Worm (Caenorhabditis elegans): ENCODE data around the gene xbx-1.
A peak's percentile ranks its signal among the peaks of the same experiment; 100 is the strongest.

xbx-1 gene

DNA sequence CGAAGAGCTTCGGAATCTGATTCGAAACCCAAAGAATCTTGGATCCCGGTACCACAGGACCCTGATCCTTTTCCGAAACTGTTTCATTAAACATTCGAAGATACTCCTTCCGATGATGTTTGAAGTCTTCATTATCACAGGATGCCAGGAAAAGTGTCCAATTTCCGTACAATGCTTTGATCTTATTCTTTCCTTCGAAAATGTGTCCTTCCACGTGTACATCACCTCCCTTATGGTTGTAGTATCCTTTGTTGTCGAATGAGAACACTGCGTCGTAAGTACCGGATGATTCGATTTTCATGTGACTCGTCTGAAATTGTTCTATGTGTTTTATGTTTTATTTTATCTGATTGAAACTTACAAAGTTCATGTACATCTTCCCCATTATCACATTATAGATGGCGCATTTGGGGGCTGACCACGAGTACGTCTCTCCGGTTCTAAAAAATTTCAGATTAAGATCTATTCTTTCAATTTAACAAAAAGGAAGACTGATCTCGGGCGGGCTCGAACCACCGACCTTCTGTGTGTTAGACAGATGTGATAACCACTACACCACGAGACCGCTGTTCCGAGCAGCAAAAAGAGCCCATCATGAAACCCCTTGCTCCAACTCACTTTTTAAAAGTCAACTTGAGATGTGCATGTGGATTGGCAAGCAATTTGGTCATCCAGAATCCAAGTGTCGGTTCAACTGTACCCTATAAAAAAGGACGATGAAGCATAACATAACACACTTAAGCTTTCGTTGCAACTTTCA is 32.7 kb downstream of the xbx-1 start:
- no peak for TF ChIP-seq odd-2 (tag; optimal IDR thresholded peaks at IDR 0.05)
- TF ChIP-seq ets-4 (tag; optimal IDR thresholded peaks at IDR 0.05), result no peak
- no peak for TF ChIP-seq pros-1 (tag; optimal IDR thresholded peaks at IDR 0.05)
- TF ChIP-seq F13H6.1 (tag; optimal IDR thresholded peaks at IDR 0.05), result no peak
- no peak for TF ChIP-seq Y22D7AL.16 (tag; optimal IDR thresholded peaks at IDR 0.05)
- TF ChIP-seq ahr-1 (tag; optimal IDR thresholded peaks at IDR 0.05), result no peak
- no peak for TF ChIP-seq ceh-2 (tag; optimal IDR thresholded peaks at IDR 0.05)
- TF ChIP-seq pax-1 (tag; optimal IDR thresholded peaks at IDR 0.05), result no peak
- TF ChIP-seq lin-11 (tag; optimal IDR thresholded peaks at IDR 0.05), result no peak
- no peak for TF ChIP-seq pat-9 (tag; optimal IDR thresholded peaks at IDR 0.05)
- TF ChIP-seq syd-9 (tag; optimal IDR thresholded peaks at IDR 0.05), result no peak
- TF ChIP-seq zip-5 (tag; optimal IDR thresholded peaks at IDR 0.05), result no peak
- TF ChIP-seq ttx-3 (tag; optimal IDR thresholded peaks at IDR 0.05), result no peak
- no peak for TF ChIP-seq ceh-30 (tag; optimal IDR thresholded peaks at IDR 0.05)

DNA sequence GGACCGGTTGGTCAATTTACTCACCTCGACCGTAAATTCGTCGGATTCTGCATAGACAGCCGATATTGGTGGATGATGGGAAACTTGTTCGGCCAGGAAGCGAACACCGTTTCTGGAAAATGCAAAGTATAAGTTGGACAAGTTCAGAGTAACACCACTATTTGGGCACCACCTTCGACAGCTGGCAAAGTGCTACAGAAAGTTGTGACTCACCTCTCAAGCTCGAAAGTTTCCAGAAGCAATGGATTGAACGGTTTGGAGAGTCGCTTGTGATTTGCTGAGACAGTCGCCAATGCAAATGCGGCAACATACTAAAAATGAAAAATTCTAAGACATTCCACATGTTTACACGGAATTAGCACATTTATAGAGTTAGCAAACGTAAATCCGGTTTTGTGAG is 33.3 kb downstream of the xbx-1 start:
- TF ChIP-seq ztf-16 (tag; optimal IDR thresholded peaks at IDR 0.05) (no peak), tbx-2 (tag; optimal IDR thresholded peaks at IDR 0.05) (no peak), unc-55 (GFP tag; optimal IDR thresholded peaks at IDR 0.05) (no peak), ets-4 (tag; optimal IDR thresholded peaks at IDR 0.05) (no peak), ama-1 (optimal IDR thresholded peaks at IDR 0.05) (no peak), lin-11 (tag; optimal IDR thresholded peaks at IDR 0.05) (no peak), ref-2 (tag; optimal IDR thresholded peaks at IDR 0.05) (no peak), ttx-3 (tag; optimal IDR thresholded peaks at IDR 0.05) (no peak)

DNA sequence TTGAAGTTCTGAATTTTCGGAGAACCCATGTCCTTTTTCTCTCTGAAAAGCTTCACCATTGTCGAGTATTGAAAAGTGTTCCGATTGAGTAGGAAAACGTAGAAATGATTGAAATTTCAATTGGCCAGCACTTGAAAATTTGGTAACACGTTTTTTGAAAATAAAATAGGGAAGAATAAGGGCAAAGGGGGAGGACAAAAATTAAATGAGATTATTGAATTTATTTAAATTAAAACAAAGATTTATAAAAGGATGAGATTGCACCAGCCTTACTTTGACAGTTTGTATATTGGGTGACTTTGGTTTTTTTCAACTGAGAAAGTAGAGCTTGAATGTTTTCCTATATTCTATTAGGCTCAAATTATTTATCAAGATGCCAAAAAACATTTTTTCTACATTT is 34.1 kb downstream of the xbx-1 start, which contains the start of gene obr-2:
TSS of gene obr-2 (minus strand) at position 101 of the 400 bp plus-strand sequence.
- TF ChIP-seq pha-2 (tag; optimal IDR thresholded peaks at IDR 0.05), result no peak
- TF ChIP-seq mec-3 (tag; optimal IDR thresholded peaks at IDR 0.05; ENCODE audit: borderline replicate concordance), result no peak
- TF ChIP-seq dmd-4 (tag; optimal IDR thresholded peaks at IDR 0.05; ENCODE audit: borderline replicate concordance), result no peak
- no peak for TF ChIP-seq odd-2 (tag; optimal IDR thresholded peaks at IDR 0.05)
- no peak for TF ChIP-seq K09A11.1 (tag; optimal IDR thresholded peaks at IDR 0.05; ENCODE audit: insufficient read depth)

DNA sequence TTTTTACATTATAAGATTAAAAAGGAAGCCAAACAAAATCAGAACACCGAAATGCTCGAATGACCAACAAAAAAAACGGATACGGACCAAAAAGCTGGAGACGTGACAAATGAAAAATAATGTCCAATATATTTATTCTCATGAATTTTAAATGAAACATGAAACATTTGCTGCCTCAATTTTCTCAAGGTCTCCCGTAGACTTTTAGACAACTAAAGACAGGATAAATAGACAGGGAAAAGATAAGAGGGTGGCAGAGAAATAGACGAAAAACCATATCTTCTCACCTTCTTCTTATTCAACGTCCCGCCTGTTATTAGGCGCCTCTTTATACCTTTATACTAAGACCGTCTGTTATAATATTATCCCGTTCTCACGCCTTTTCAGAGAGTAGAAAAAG is 35.8 kb downstream of the xbx-1 start:
- TF ChIP-seq nfya-1 (tag; optimal IDR thresholded peaks at IDR 0.05) (peak; percentile 13), unc-55 (GFP tag; optimal IDR thresholded peaks at IDR 0.05) (no peak), unc-86 (tag; optimal IDR thresholded peaks at IDR 0.05) (no peak)

DNA sequence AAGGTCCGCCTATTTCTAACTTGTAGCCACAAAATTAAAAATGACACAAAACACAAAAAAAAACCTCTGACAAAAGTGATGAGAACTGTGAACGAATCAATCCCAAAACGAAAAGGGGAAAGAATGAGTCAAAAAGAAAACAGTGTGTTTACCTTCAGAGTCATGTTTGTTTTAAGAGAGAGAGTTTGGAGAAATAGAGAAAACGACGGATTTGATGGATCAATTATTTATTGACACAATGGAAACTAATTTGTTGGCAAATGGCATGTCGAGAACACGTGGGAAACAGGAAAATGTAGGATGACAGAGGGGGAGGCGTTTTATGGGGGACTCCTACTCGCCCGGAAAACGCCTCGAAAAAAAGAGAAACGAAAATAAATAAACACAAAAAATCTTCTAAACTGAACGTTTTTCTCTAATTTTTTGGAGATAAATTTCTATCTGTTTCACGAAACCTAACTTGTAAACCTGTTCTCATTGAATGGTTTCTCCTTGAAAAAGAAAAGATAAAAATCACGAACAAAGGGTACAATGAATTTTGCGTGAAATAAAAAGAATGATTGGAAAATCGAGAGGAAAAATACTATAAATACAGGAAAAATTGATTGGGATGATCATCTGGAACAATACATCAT is 36.9 kb downstream of the xbx-1 start:
- TF ChIP-seq ceh-18 (tag; optimal IDR thresholded peaks at IDR 0.05) (no peak), hlh-15 (tag; optimal IDR thresholded peaks at IDR 0.05) (no peak), hlh-8 (tag; optimal IDR thresholded peaks at IDR 0.05) (no peak), C08G9.2 (tag; optimal IDR thresholded peaks at IDR 0.05) (no peak), lin-11 (tag; optimal IDR thresholded peaks at IDR 0.05) (no peak), nfya-1 (tag; optimal IDR thresholded peaks at IDR 0.05) (no peak), ceh-31 (tag; optimal IDR thresholded peaks at IDR 0.05) (no peak), madf-2 (tag; optimal IDR thresholded peaks at IDR 0.05) (no peak), pha-4 (tag; optimal IDR thresholded peaks at IDR 0.05) (no peak), mec-3 (tag; optimal IDR thresholded peaks at IDR 0.05; ENCODE audit: borderline replicate concordance) (no peak), elt-2 (tag; optimal IDR thresholded peaks at IDR 0.05) (no peak), ceh-48 (tag; optimal IDR thresholded peaks at IDR 0.05) (no peak), fkh-10 (GFP tag; optimal IDR thresholded peaks at IDR 0.05) (no peak), ceh-6 (GFP tag; optimal IDR thresholded peaks at IDR 0.05) (no peak)

Measured in whole organism, late embryonic.